Worm (Caenorhabditis elegans) whole organism, L4 larva: Measurements from ENCODE around the gene cdc-37.

Experiments
- F37D6.2 ChIP-seq: sonication (generic microtip); optimal IDR thresholded peaks from 2 replicates; lab custom pipeline; 2016; ENCODE audit warnings: mild to moderate bottlenecking, missing genetic modification characterization, missing compliant biosample characterization
- F49E8.2 ChIP-seq: sonication (generic microtip); optimal IDR thresholded peaks from 2 replicates; lab custom pipeline; 2016; ENCODE audit warnings: missing compliant biosample characterization, mild to moderate bottlenecking, missing genetic modification characterization, borderline replicate concordance
- Y48G9A.11 ChIP-seq: fragments of 200-800 bp; sonication (Bioruptor generic); IDR thresholded peaks from 2 replicates; pipeline ENCODE4 v1.3.6; 2022; ENCODE audit warnings: missing genetic modification reagents, missing genetic modification characterization, missing compliant biosample characterization
- ZK337.2 ChIP-seq: fragments of 200-800 bp; sonication (Bioruptor generic); IDR thresholded peaks from 2 replicates; pipeline ENCODE4 v1.3.6; 2022; ENCODE audit warnings: missing genetic modification reagents, missing genetic modification characterization, missing compliant biosample characterization
- ceh-28 ChIP-seq: fragments of 150-350 bp; optimal IDR thresholded peaks from 2 replicates; lab custom pipeline; 2014; ENCODE audit warnings: missing biosample characterization, missing genetic modification reagents, missing genetic modification characterization
- ces-1 ChIP-seq: fragments of 150-350 bp; sonication (generic microtip); optimal IDR thresholded peaks from 4 replicates; lab custom pipeline; 2014; ENCODE audit warnings: missing biosample characterization, missing genetic modification reagents, missing genetic modification characterization
- daf-16 ChIP-seq, 3 experiments: sonication (generic microtip); optimal IDR thresholded peaks; 2 replicates each; lab custom pipeline; 2016 to 2017; ENCODE audit warnings: missing genetic modification characterization in 3 of 3, missing genetic modification reagents in 3 of 3, mild to moderate bottlenecking in 2 of 3, missing compliant biosample characterization in 2 of 3, missing biosample characterization in 1 of 3, moderate library complexity in 1 of 3
- dmd-6 ChIP-seq: fragments of 200-800 bp; sonication (Bioruptor generic); IDR thresholded peaks from 2 replicates; pipeline ENCODE4 v1.3.6; 2022; ENCODE audit warnings: missing genetic modification reagents, missing genetic modification characterization, missing compliant biosample characterization
- dpl-1 ChIP-seq: fragments of 150-350 bp; optimal IDR thresholded peaks from 2 replicates; lab custom pipeline; 2014; ENCODE audit warnings: missing biosample characterization, missing genetic modification reagents, missing genetic modification characterization
- dve-1 ChIP-seq: sonication (generic microtip); optimal IDR thresholded peaks from 2 replicates; lab custom pipeline; 2017; ENCODE audit warnings: antibody characterized with exemption, mild to moderate bottlenecking, missing genetic modification characterization, missing compliant biosample characterization; ENCODE audit not compliant: insufficient read depth
- egl-43 ChIP-seq: fragments of 200-800 bp; sonication (Bioruptor generic); IDR thresholded peaks from 2 replicates; pipeline ENCODE4 v1.3.6; 2022; ENCODE audit warnings: missing genetic modification reagents, missing genetic modification characterization, missing compliant biosample characterization
- fkh-10 ChIP-seq: fragments of 150-350 bp; optimal IDR thresholded peaks from 2 replicates; lab custom pipeline; 2014; ENCODE audit warnings: missing biosample characterization, missing genetic modification reagents, missing genetic modification characterization
- hlh-11 ChIP-seq: fragments of 200-800 bp; sonication (Bioruptor generic); optimal IDR thresholded peaks from 2 replicates; lab custom pipeline; 2018; ENCODE audit warnings: mild to moderate bottlenecking, missing genetic modification characterization, missing compliant biosample characterization
- hlh-30 ChIP-seq: sonication (generic microtip); optimal IDR thresholded peaks from 2 replicates; lab custom pipeline; 2017; ENCODE audit warnings: antibody characterized with exemption, mild to moderate bottlenecking, missing genetic modification characterization, missing compliant biosample characterization; ENCODE audit not compliant: insufficient read depth
- hmg-1.1 ChIP-seq: fragments of 200-800 bp; sonication (Bioruptor generic); IDR thresholded peaks from 2 replicates; pipeline ENCODE4 v1.3.6; 2022; ENCODE audit warnings: missing genetic modification reagents, missing genetic modification characterization, missing compliant biosample characterization
- lin-13 ChIP-seq: fragments of 150-350 bp; optimal IDR thresholded peaks from 2 replicates; lab custom pipeline; 2014; ENCODE audit warnings: missing biosample characterization, missing genetic modification reagents, missing genetic modification characterization
- lin-38 ChIP-seq: fragments of 200-800 bp; sonication (Bioruptor generic); IDR thresholded peaks from 2 replicates; pipeline ENCODE4 v1.3.6; 2022; ENCODE audit warnings: missing genetic modification reagents, missing genetic modification characterization, missing compliant biosample characterization
- mdl-1 ChIP-seq, 2 experiments: fragments of 150-350 bp in 1 of 2; sonication (generic microtip) in 1 of 2; optimal IDR thresholded peaks; 2 replicates each; lab custom pipeline; 2014 to 2017; ENCODE audit warnings: missing biosample characterization in 2 of 2, missing genetic modification characterization in 2 of 2
- mep-1 ChIP-seq: fragments of 150-350 bp; sonication (generic microtip); optimal IDR thresholded peaks from 3 replicates; lab custom pipeline; 2014; ENCODE audit warnings: missing biosample characterization, missing genetic modification characterization
- mes-2 ChIP-seq: sonication (generic microtip); optimal IDR thresholded peaks from 2 replicates; lab custom pipeline; 2016; ENCODE audit warnings: missing genotype, mild to moderate bottlenecking, missing genetic modification characterization, missing compliant biosample characterization; ENCODE audit not compliant: poor library complexity, severe bottlenecking
- mxl-3 ChIP-seq: fragments of 200-800 bp; sonication (Bioruptor generic); optimal IDR thresholded peaks from 2 replicates; lab custom pipeline; 2018; ENCODE audit warnings: mild to moderate bottlenecking, missing genetic modification characterization, missing compliant biosample characterization
- nhr-28 ChIP-seq: fragments of 150-350 bp; optimal IDR thresholded peaks from 2 replicates; lab custom pipeline; 2014; ENCODE audit warnings: missing biosample characterization, missing genetic modification characterization
- pha-4 ChIP-seq, 2 experiments: fragments of 150-350 bp in 1 of 2; fragments of 200-800 bp in 1 of 2; sonication (Bioruptor generic) in 1 of 2; IDR thresholded peaks in 1 of 2; optimal IDR thresholded peaks in 1 of 2; 2 replicates each; pipeline versions ENCODE4 v1.3.6 to Lab custom; 2014 to 2022; ENCODE audit warnings: missing genetic modification characterization in 2 of 2, missing genetic modification reagents in 2 of 2, missing biosample characterization in 1 of 2, missing compliant biosample characterization in 1 of 2
- rbr-2 ChIP-seq: sonication (generic microtip); optimal IDR thresholded peaks from 2 replicates; lab custom pipeline; 2016; ENCODE audit warnings: missing genotype, missing genetic modification characterization, missing compliant biosample characterization
- set-16 ChIP-seq: fragments of 200-800 bp; sonication (Bioruptor generic); IDR thresholded peaks from 2 replicates; pipeline ENCODE4 v1.3.6; 2022; ENCODE audit warnings: missing genetic modification reagents, missing genetic modification characterization, missing compliant biosample characterization
- snpc-1.2 ChIP-seq: fragments of 200-800 bp; sonication (Bioruptor generic); IDR thresholded peaks from 2 replicates; pipeline ENCODE4 v1.3.6; 2022; ENCODE audit warnings: missing genetic modification reagents, missing genetic modification characterization, missing compliant biosample characterization
- snpc-4 ChIP-seq: fragments of 150-350 bp; optimal IDR thresholded peaks from 2 replicates; lab custom pipeline; 2014; ENCODE audit warnings: missing biosample characterization, missing genetic modification characterization
- spr-1 ChIP-seq: sonication (generic microtip); optimal IDR thresholded peaks from 2 replicates; lab custom pipeline; 2016; ENCODE audit warnings: mild to moderate bottlenecking, missing genetic modification characterization, missing compliant biosample characterization
- unc-130 ChIP-seq: sonication (generic microtip); optimal IDR thresholded peaks from 2 replicates; lab custom pipeline; 2016; ENCODE audit warnings: missing genetic modification reagents, missing genetic modification characterization, missing compliant biosample characterization
- unc-62 ChIP-seq, 3 experiments: fragments of 150-350 bp in 1 of 3; sonication (generic microtip); optimal IDR thresholded peaks in 2 of 3; peaks in 1 of 3; 1 replicate in 1 of 3; 2 replicates in 2 of 3; lab custom pipeline; 2014 to 2017; ENCODE audit warnings: missing biosample characterization in 3 of 3, missing genetic modification characterization in 3 of 3, missing genetic modification reagents in 3 of 3, missing genotype in 1 of 3
- vab-7 ChIP-seq: fragments of 200-800 bp; sonication (Bioruptor generic); IDR thresholded peaks from 2 replicates; pipeline ENCODE4 v1.3.6; 2022; ENCODE audit warnings: missing genetic modification reagents, missing genetic modification characterization, missing compliant biosample characterization
- ztf-7 ChIP-seq: fragments of 150-350 bp; optimal IDR thresholded peaks from 2 replicates; lab custom pipeline; 2014; ENCODE audit warnings: missing biosample characterization, missing genetic modification characterization

cdc-37 gene

DNA sequence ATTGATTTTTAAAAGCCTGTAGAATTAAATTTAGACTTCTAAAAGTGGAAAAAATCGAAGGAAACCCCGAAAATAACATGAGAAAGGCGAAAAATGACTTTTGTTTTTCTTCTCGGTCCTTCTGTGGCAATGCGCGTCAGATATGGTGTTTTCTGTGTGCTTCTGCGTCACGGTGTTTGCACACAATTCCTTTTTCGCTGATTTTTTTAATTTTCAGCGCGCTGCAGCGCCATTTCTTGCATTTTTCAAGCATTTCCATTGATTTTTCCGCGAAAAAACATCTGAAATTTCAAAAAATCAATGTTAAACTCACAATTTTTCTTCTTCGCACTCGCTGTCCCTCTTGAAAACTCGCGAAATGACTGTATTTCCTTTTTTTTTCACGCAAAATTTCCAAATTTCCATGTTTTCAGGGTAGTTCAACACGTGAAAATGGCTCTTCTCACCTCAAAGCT is at the start of gene cdc-37, which contains the start of gene W08F4.3:
Gene cdc-37 (minus strand): TSS at position 405 of the 455 bp plus-strand sequence.
Gene W08F4.3 (plus strand): TSS at position 414 of the 455 bp plus-strand sequence.
- TF ChIP-seq snpc-1.2 (GFP tag; lab: Robert Waterston, UW) (no peak), ZK337.2 (GFP tag; lab: Robert Waterston, UW) (no peak), mes-2 (tag; lab: Kevin White, UChicago) (peak; percentile 51), F49E8.2 (no peak), egl-43 (GFP tag; lab: Robert Waterston, UW) (no peak), F37D6.2 (tag; lab: Kevin White, UChicago) (no peak), Y48G9A.11 (GFP tag; lab: Robert Waterston, UW) (peak; percentile 43; the same call in 1 of the 2 replicates), lin-38 (GFP tag; lab: Robert Waterston, UW) (peak; percentile 60), dpl-1 (GFP tag; lab: Kevin White, UChicago) (peak; percentile 8)

DNA sequence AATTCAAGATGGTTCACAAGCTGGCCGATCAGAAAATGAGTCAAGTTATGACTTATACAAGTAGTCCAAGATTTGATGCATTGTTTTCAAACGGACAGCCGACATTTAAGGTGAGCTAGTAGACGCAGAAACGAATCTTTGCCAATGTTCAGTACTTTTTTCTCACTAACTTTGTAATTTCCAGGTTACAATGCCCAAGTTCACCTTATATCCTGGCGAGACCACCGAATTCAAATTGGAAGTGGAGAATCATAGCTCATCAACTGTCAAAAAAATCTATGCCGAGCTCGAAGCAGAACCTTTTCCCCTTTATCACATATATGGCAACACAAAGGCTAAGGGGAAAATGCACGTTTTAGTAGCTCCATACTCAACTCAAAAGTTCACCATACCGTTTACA is 47.5 kb upstream of the cdc-37 start:
- TF ChIP-seq set-16: no peak
- TF ChIP-seq unc-62 (GFP tag; optimal IDR thresholded peaks at IDR 0.05 in 1 of 2; lab: Kevin White, UChicago): peak in 1 of 2 experiments; percentile 95
- no peak for TF ChIP-seq unc-62 (tag; optimal IDR thresholded peaks at IDR 0.05; lab: Kevin White, UChicago)

DNA sequence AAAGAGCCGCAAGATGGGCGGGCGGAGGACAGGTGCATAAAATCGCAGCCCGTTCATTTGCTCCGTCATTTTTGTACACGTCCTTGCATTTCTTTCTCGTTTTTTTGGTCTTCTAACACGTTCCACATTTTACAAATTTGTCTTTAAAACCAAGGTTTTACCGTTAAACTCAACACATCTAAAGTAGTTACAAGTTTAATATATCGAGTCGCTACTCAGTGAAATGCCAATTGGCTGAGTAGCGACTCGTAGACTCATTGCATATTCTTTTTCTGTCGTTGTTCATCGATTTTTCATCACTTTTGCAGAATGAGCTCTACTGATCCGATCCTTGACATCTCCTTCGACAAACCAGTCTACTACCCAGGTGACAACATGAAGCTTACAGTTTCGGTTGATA is 46.8 kb upstream of the cdc-37 start, which contains the start of gene arrd-1:
Gene arrd-1 (plus strand): TSS at position 301 of the 400 bp plus-strand sequence.
- TF ChIP-seq dmd-6 (GFP tag; lab: Robert Waterston, UW): no peak
- TF ChIP-seq spr-1: no peak

DNA sequence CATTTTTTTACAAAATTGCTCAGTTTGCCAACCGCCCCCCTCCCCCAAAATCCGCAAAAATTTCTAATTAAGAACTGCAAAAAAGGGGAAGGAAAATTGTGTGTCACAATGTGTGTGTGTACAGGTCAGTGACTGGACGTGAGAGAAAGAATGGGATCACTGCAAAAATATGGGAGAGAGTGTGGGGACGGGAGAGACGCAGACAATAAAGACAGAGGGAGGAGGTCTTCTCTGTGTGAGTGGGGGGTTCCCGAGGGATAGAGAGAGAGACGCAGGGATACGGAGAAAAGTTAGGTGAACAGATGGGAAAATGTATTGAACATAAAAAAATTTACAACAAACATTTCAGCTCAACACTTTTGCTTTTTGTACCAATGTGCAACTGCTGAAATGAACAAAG is 45.5 kb upstream of the cdc-37 start:
- TF ChIP-seq pha-4 (GFP tag; IDR thresholded peaks at IDR 0.05; lab: Robert Waterston, UW) (no peak), pha-4 (tag; optimal IDR thresholded peaks at IDR 0.05; lab: Kevin White, UChicago) (peak; percentile 5), ceh-28 (tag; lab: Kevin White, UChicago) (no peak), mxl-3 (GFP tag; lab: Kevin White, UChicago) (peak; percentile 50), lin-13 (GFP tag; lab: Kevin White, UChicago) (no peak), hlh-30 (tag; lab: Kevin White, UChicago) (peak; percentile 65), dpl-1 (GFP tag; lab: Kevin White, UChicago) (peak; percentile 3), daf-16 (GFP tag; optimal IDR thresholded peaks at IDR 0.05; lab: Kevin White, UChicago) (peak in 1 of 2 experiments; percentile 42), daf-16 (tag; optimal IDR thresholded peaks at IDR 0.05; lab: Kevin White, UChicago) (no peak), hlh-11 (peak; percentile 66), dve-1 (tag; lab: Kevin White, UChicago) (peak; percentile 40), dmd-6 (GFP tag; lab: Robert Waterston, UW) (no peak), mdl-1 (tag; optimal IDR thresholded peaks at IDR 0.05; lab: Kevin White, UChicago) (peak in 1 of 2 experiments; percentile 17), hmg-1.1 (0 out of 2 replicates have a peak, but pooled peaks have one; percentile 38), snpc-4 (tag; lab: Kevin White, UChicago) (no peak), fkh-10 (GFP tag; lab: Kevin White, UChicago) (no peak), rbr-2 (tag; lab: Kevin White, UChicago) (peak; percentile 34), set-16 (peak; percentile 20; the same call in 1 of the 2 replicates), ztf-7 (tag; lab: Kevin White, UChicago) (no peak), ZK337.2 (GFP tag; lab: Robert Waterston, UW) (0 out of 2 replicates have a peak, but pooled peaks have one; percentile 2), ces-1 (GFP tag; lab: Kevin White, UChicago) (no peak), vab-7 (no peak), unc-130 (GFP tag; lab: Kevin White, UChicago) (no peak), unc-62 (GFP tag; optimal IDR thresholded peaks at IDR 0.05 in 1 of 2; lab: Kevin White, UChicago) (peak in 1 of 2 experiments; percentile 5), unc-62 (tag; optimal IDR thresholded peaks at IDR 0.05; lab: Kevin White, UChicago) (no peak), mep-1 (tag; lab: Kevin White, UChicago) (no peak), nhr-28 (tag; lab: Kevin White, UChicago) (peak; percentile 85)
